Worm (Caenorhabditis elegans): ENCODE measurements around the gene F21A3.3.

ce11 chrV:15529069-15529468 lies 11.6 kb downstream of the F21A3.3 start, which contains the start of gene srh-276:
- TF ChIP-seq pes-1 (GFP tag; IDR thresholded peaks at IDR 0.05) (no peak), ama-1 (optimal IDR thresholded peaks at IDR 0.05) (no peak), ets-7 (tag; optimal IDR thresholded peaks at IDR 0.05) (no peak), B0310.2 (tag; optimal IDR thresholded peaks at IDR 0.05) (no peak)

Measured in whole organism, early embryonic.